Worm (Caenorhabditis elegans): ENCODE measurements around the gene F46C5.4.

DNA sequence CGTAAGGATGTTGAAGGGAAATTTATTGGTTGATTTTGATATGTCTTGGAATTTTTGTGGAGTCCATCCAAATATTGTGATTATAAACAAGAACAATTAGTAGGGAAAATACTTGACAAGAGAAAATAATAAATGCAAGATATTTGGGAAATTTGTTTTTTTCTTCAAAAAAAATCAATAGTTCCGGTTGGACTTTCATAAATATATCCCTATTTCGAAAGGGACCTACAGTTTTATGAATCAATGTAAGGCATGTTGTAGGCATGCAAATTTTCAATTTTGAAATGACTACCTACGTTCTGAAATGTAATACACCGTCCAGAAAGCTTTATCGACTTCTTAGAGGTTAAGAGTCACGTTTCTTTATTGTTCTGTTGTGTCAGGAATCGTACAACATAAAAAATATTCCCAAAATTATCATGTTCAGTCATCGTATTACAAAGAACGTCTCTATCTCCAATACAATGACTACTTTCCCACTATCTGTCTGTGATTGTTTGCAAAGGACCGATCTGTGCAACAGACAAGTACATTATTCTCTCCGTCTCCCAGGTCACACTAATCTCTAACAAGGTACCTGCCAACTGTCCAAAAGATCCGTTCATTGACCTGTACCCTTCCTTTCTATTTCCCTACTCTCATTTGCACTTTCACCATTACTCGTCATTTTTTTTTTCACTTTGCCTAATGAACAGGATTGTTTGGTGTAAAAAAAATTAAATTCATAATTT lies 45.9 kb upstream of the F46C5.4 start, which contains the start of gene F07H5.13:
- peak; percentile 50 for TF ChIP-seq ama-1 (optimal IDR thresholded peaks at IDR 0.05)
- TF ChIP-seq tra-4 (tag; optimal IDR thresholded peaks at IDR 0.05): no peak
- TF ChIP-seq aly-1 (tag; optimal IDR thresholded peaks at IDR 0.05): peak; percentile 31
- no peak for TF ChIP-seq F13C5.2 (tag; optimal IDR thresholded peaks at IDR 0.05)
- TF ChIP-seq scrt-1 (GFP tag; IDR thresholded peaks at IDR 0.05): no peak
- TF ChIP-seq hnd-1 (tag; optimal IDR thresholded peaks at IDR 0.05): peak; percentile 19
- no peak for TF ChIP-seq hmbx-1 (tag; optimal IDR thresholded peaks at IDR 0.05)
- TF ChIP-seq ets-7 (tag; optimal IDR thresholded peaks at IDR 0.05): no peak
- no peak for TF ChIP-seq ceh-36 (tag; optimal IDR thresholded peaks at IDR 0.05)
- no peak for TF ChIP-seq flt-1 (GFP tag; IDR thresholded peaks at IDR 0.05)

All from whole organism, early embryonic.